Worm (Caenorhabditis elegans) whole organism, young adult: ENCODE measurements around the gene C15H7.4.

ENCODE experiments used
- F37B4.10 ChIP-seq: fragments of 200-800 bp; sonication (Bioruptor generic); IDR thresholded peaks from 2 replicates; pipeline ENCODE4 v1.3.6; 2022; ENCODE audit warnings: missing genetic modification characterization, missing compliant biosample characterization
- F39B2.1 ChIP-seq: fragments of 200-800 bp; sonication (Bioruptor generic); IDR thresholded peaks from 2 replicates; pipeline ENCODE4 v1.3.6; 2022; ENCODE audit warnings: missing genetic modification reagents, missing genetic modification characterization, missing compliant biosample characterization
- die-1 ChIP-seq: sonication (generic microtip); optimal IDR thresholded peaks from 2 replicates; lab custom pipeline; 2016; ENCODE audit warnings: missing genotype, mild to moderate bottlenecking, missing genetic modification characterization, missing compliant biosample characterization
- ekl-4 ChIP-seq: fragments of 200-800 bp; sonication (Bioruptor generic); IDR thresholded peaks from 2 replicates; pipeline ENCODE4 v1.3.6; 2022; ENCODE audit warnings: missing genetic modification reagents, missing genetic modification characterization, missing compliant biosample characterization
- lsy-27 ChIP-seq: sonication (generic microtip); optimal IDR thresholded peaks from 2 replicates; lab custom pipeline; 2017; ENCODE audit warnings: missing genetic modification characterization, mild to moderate bottlenecking, missing compliant biosample characterization, antibody characterized with exemption, missing genotype, borderline replicate concordance; ENCODE audit not compliant: insufficient read depth
- nfya-2 ChIP-seq: fragments of 200-800 bp; sonication (Bioruptor generic); IDR thresholded peaks from 2 replicates; pipeline ENCODE4 v1.3.6; 2022; ENCODE audit warnings: missing genetic modification reagents, missing genetic modification characterization, missing compliant biosample characterization
- pha-4 ChIP-seq: fragments of 150-350 bp; sonication (generic microtip); optimal IDR thresholded peaks from 2 replicates; lab custom pipeline; 2014; ENCODE audit warnings: missing biosample characterization, missing genetic modification reagents, missing genetic modification characterization
- sea-2 ChIP-seq: fragments of 200-800 bp; sonication (Bioruptor generic); IDR thresholded peaks from 2 replicates; pipeline ENCODE4 v1.3.6; 2022; ENCODE audit warnings: missing genetic modification characterization, missing compliant biosample characterization

- TF ChIP-seq sea-2 (GFP tag; lab: Robert Waterston, UW), result no peak
- TF ChIP-seq ekl-4 (GFP tag; lab: Robert Waterston, UW), result no peak
- TF ChIP-seq F37B4.10 (GFP tag; lab: Robert Waterston, UW), result no peak
- TF ChIP-seq nfya-2 (GFP tag; lab: Robert Waterston, UW), result no peak
- no peak for TF ChIP-seq pha-4 (tag; lab: Kevin White, UChicago)
- no peak for TF ChIP-seq die-1 (tag; lab: Kevin White, UChicago)
- TF ChIP-seq lsy-27, result no peak
- TF ChIP-seq F39B2.1 (GFP tag; lab: Robert Waterston, UW), result no peak
Measured at ce11 chrIII:9655802-9656201, at the start of gene C15H7.4.
